Fruit fly (Drosophila melanogaster) whole organism, embryonic: ENCODE data around the gene CG1764.

ENCODE experiments used
- Aef1 ChIP-seq: fragments of 200-800 bp; sonication (Bioruptor generic); IDR thresholded peaks from 3 replicates; pipeline ENCODE4 v1.3.6; 2022; ENCODE audit warnings: missing biosample characterization, missing genetic modification characterization
- B-H1 ChIP-seq: fragments of 200-800 bp; sonication (Bioruptor generic); IDR thresholded peaks from 3 replicates; pipeline ENCODE4 v1.3.6; 2022; ENCODE audit warnings: missing biosample characterization, missing genetic modification characterization
- Bdp1 ChIP-seq: fragments of 200-800 bp; sonication (Bioruptor generic); optimal IDR thresholded peaks from 3 replicates; lab custom pipeline; 2016; ENCODE audit warnings: missing biosample characterization, missing genetic modification characterization
- Bgb ChIP-seq: fragments of 200-800 bp; sonication (Bioruptor generic); IDR thresholded peaks from 2 replicates; pipeline ENCODE4 v1.3.6; 2022; ENCODE audit warnings: missing biosample characterization, missing genetic modification characterization; ENCODE audit not compliant: partially characterized antibody
- Blimp-1 ChIP-seq: fragments of 200-800 bp; sonication (Bioruptor generic); optimal IDR thresholded peaks from 3 replicates; lab custom pipeline; 2018; ENCODE audit warnings: missing biosample characterization, missing genetic modification characterization, mild to moderate bottlenecking, moderate library complexity, missing genetic modification reagents
- CG10321 ChIP-seq: fragments of 200-800 bp; sonication (Bioruptor generic); IDR thresholded peaks from 2 replicates; pipeline ENCODE4 v1.3.6; 2022; ENCODE audit warnings: missing biosample characterization, missing genetic modification characterization
- CG11085 ChIP-seq: fragments of 200-800 bp; sonication (Bioruptor generic); IDR thresholded peaks from 2 replicates; pipeline ENCODE4 v1.3.6; 2022; ENCODE audit warnings: missing biosample characterization, missing genetic modification characterization
- CG11247 ChIP-seq: fragments of 200-800 bp; sonication (Bioruptor generic); IDR thresholded peaks from 2 replicates; pipeline ENCODE4 v1.3.6; 2022; ENCODE audit warnings: missing biosample characterization, missing genetic modification characterization
- CG11695 ChIP-seq: fragments of 200-800 bp; sonication (Bioruptor generic); IDR thresholded peaks from 3 replicates; pipeline ENCODE4 v1.3.6; 2022; ENCODE audit warnings: missing biosample characterization, missing genetic modification characterization
- CG13424 ChIP-seq: fragments of 200-800 bp; sonication (Bioruptor generic); optimal IDR thresholded peaks from 2 replicates; lab custom pipeline; 2019; ENCODE audit warnings: missing biosample characterization, mild to moderate bottlenecking, missing genetic modification characterization, moderate library complexity
- CG17328 ChIP-seq: fragments of 200-800 bp; sonication (Bioruptor generic); IDR thresholded peaks from 2 replicates; pipeline ENCODE4 v1.3.6; 2022; ENCODE audit warnings: missing biosample characterization, missing genetic modification characterization
- CG17829 ChIP-seq: fragments of 200-800 bp; optimal IDR thresholded peaks from 2 replicates; lab custom pipeline; 2019; ENCODE audit warnings: missing biosample characterization, mild to moderate bottlenecking, missing genetic modification characterization, moderate library complexity
- CG17912 ChIP-seq: fragments of 200-800 bp; sonication (Bioruptor generic); optimal IDR thresholded peaks from 2 replicates; lab custom pipeline; 2018; ENCODE audit warnings: missing biosample characterization, mild to moderate bottlenecking, missing genetic modification characterization
- CG6654 ChIP-seq: fragments of 200-800 bp; sonication (Bioruptor generic); optimal IDR thresholded peaks from 2 replicates; lab custom pipeline; 2017; ENCODE audit warnings: missing biosample characterization, mild to moderate bottlenecking, missing genetic modification characterization
- CG8359 ChIP-seq: fragments of 200-800 bp; sonication (Bioruptor generic); optimal IDR thresholded peaks from 2 replicates; lab custom pipeline; 2017; ENCODE audit warnings: missing biosample characterization, mild to moderate bottlenecking, missing genetic modification characterization, borderline replicate concordance
- CG8924 ChIP-seq: fragments of 200-800 bp; optimal IDR thresholded peaks from 3 replicates; lab custom pipeline; 2019; ENCODE audit warnings: missing biosample characterization, mild to moderate bottlenecking, missing genetic modification characterization, moderate library complexity
- CG9817 ChIP-seq: fragments of 200-800 bp; sonication (Bioruptor generic); optimal IDR thresholded peaks from 2 replicates; lab custom pipeline; 2018; ENCODE audit warnings: missing biosample characterization, mild to moderate bottlenecking, missing genetic modification characterization, moderate library complexity
- CG9932 ChIP-seq: fragments of 200-800 bp; sonication (Bioruptor generic); IDR thresholded peaks from 2 replicates; pipeline ENCODE4 v1.3.6; 2022; ENCODE audit warnings: missing biosample characterization, missing genetic modification characterization
- CHES-1-like ChIP-seq: fragments of 200-800 bp; sonication (Bioruptor generic); optimal IDR thresholded peaks from 2 replicates; lab custom pipeline; 2016; ENCODE audit warnings: missing biosample characterization, missing genetic modification characterization
- Camta ChIP-seq: fragments of 200-800 bp; sonication (Bioruptor generic); optimal IDR thresholded peaks from 2 replicates; lab custom pipeline; 2016; ENCODE audit warnings: missing biosample characterization, missing genetic modification characterization
- Deaf1 ChIP-seq: fragments of 200-800 bp; optimal IDR thresholded peaks from 3 replicates; lab custom pipeline; 2019; ENCODE audit warnings: missing biosample characterization, mild to moderate bottlenecking, missing genetic modification characterization, moderate library complexity
- Dfd ChIP-seq, 2 experiments: fragments of >200 bp; optimal IDR thresholded peaks; 2 replicates each; lab custom pipeline; 2017; ENCODE audit warnings: missing biosample characterization in 2 of 2, missing genetic modification characterization in 2 of 2
- Fer3 ChIP-seq: fragments of 200-800 bp; sonication (Bioruptor generic); optimal IDR thresholded peaks from 2 replicates; lab custom pipeline; 2018; ENCODE audit warnings: missing biosample characterization, mild to moderate bottlenecking, missing genetic modification characterization, moderate library complexity
- Gug ChIP-seq: fragments of 200-800 bp; sonication (Bioruptor generic); IDR thresholded peaks from 4 replicates; pipeline ENCODE4 v1.3.6; 2022; ENCODE audit warnings: missing biosample characterization, missing genetic modification characterization
- Max ChIP-seq: fragments of 200-800 bp; sonication (Bioruptor generic); optimal IDR thresholded peaks from 2 replicates; lab custom pipeline; 2016; ENCODE audit warnings: missing biosample characterization, mild to moderate bottlenecking, missing genetic modification characterization
- Poxn ChIP-seq: fragments of 200-800 bp; sonication (Bioruptor generic); IDR thresholded peaks from 2 replicates; pipeline ENCODE4 v1.3.6; 2022; ENCODE audit warnings: missing biosample characterization, missing genetic modification characterization
- Six4 ChIP-seq: fragments of 200-800 bp; sonication (Bioruptor generic); optimal IDR thresholded peaks from 2 replicates; lab custom pipeline; 2016; ENCODE audit warnings: missing biosample characterization, missing genetic modification characterization
- ap ChIP-seq: fragments of 200-800 bp; sonication (Bioruptor generic); IDR thresholded peaks from 2 replicates; pipeline ENCODE4 v1.3.6; 2022; ENCODE audit warnings: missing biosample characterization, missing genetic modification characterization
- br ChIP-seq: fragments of >200 bp; optimal IDR thresholded peaks from 2 replicates; lab custom pipeline; 2017
- chn ChIP-seq: fragments of 200-800 bp; sonication (Bioruptor generic); optimal IDR thresholded peaks from 2 replicates; lab custom pipeline; 2016; ENCODE audit warnings: missing biosample characterization, missing genetic modification characterization
- crol ChIP-seq: fragments of 200-800 bp; sonication (Bioruptor generic); IDR thresholded peaks from 2 replicates; pipeline ENCODE4 v1.3.6; 2022; ENCODE audit warnings: missing biosample characterization, missing genetic modification characterization
- crp ChIP-seq, 2 experiments: fragments of 200-800 bp; sonication (Bioruptor generic); optimal IDR thresholded peaks; 2 replicates in 1 of 2; 3 replicates in 1 of 2; lab custom pipeline; 2017; ENCODE audit warnings: missing biosample characterization in 2 of 2, missing genetic modification characterization in 2 of 2, mild to moderate bottlenecking in 1 of 2, moderate library complexity in 1 of 2
- disco-r ChIP-seq: fragments of 200-800 bp; sonication (Bioruptor generic); optimal IDR thresholded peaks from 2 replicates; lab custom pipeline; 2016; ENCODE audit warnings: missing biosample characterization, missing genetic modification characterization
- esg ChIP-seq: fragments of 200-800 bp; sonication (Bioruptor generic); conservative IDR thresholded peaks from 2 replicates; pipeline ENCODE4 v1.3.6; 2022; ENCODE audit warnings: missing biosample characterization, missing genetic modification characterization
- gce ChIP-seq: fragments of 200-800 bp; sonication (Bioruptor generic); IDR thresholded peaks from 3 replicates; pipeline ENCODE4 v1.3.6; 2022; ENCODE audit warnings: missing biosample characterization, missing genetic modification characterization
- gcm ChIP-seq: fragments of 200-800 bp; sonication (Bioruptor generic); optimal IDR thresholded peaks from 2 replicates; lab custom pipeline; 2019; ENCODE audit warnings: missing biosample characterization, mild to moderate bottlenecking, missing genetic modification characterization, moderate library complexity
- jumu ChIP-seq: fragments of 200-800 bp; sonication (Bioruptor generic); optimal IDR thresholded peaks from 3 replicates; lab custom pipeline; 2016; ENCODE audit warnings: missing biosample characterization, missing genetic modification characterization
- ken ChIP-seq: fragments of 200-800 bp; sonication (Bioruptor generic); IDR thresholded peaks from 3 replicates; pipeline ENCODE4 v1.3.6; 2022; ENCODE audit warnings: missing biosample characterization, missing genetic modification characterization
- lbe ChIP-seq: fragments of 200-800 bp; sonication (Bioruptor generic); optimal IDR thresholded peaks from 2 replicates; lab custom pipeline; 2016; ENCODE audit warnings: missing biosample characterization, mild to moderate bottlenecking, missing genetic modification characterization
- mld ChIP-seq: fragments of 200-800 bp; sonication (Bioruptor generic); IDR thresholded peaks from 3 replicates; pipeline ENCODE4 v1.3.6; 2022; ENCODE audit warnings: missing biosample characterization, missing genetic modification characterization; ENCODE audit not compliant: partially characterized antibody
- pb ChIP-seq: fragments of 200-800 bp; sonication (Bioruptor generic); optimal IDR thresholded peaks from 3 replicates; lab custom pipeline; 2016; ENCODE audit warnings: missing biosample characterization, missing genetic modification characterization
- peb ChIP-seq: fragments of 200-800 bp; sonication (Bioruptor generic); IDR thresholded peaks from 2 replicates; pipeline ENCODE4 v1.3.6; 2022; ENCODE audit warnings: missing biosample characterization, missing genetic modification characterization
- run ChIP-seq: fragments of 200-800 bp; sonication (Bioruptor generic); optimal IDR thresholded peaks from 3 replicates; lab custom pipeline; 2018; ENCODE audit warnings: missing biosample characterization, mild to moderate bottlenecking, missing genetic modification characterization
- seq ChIP-seq: fragments of 200-800 bp; sonication (Bioruptor generic); IDR thresholded peaks from 2 replicates; pipeline ENCODE4 v1.3.6; 2022; ENCODE audit warnings: missing biosample characterization, missing genetic modification characterization
- slou ChIP-seq: fragments of 200-800 bp; sonication (Bioruptor generic); optimal IDR thresholded peaks from 3 replicates; lab custom pipeline; 2016; ENCODE audit warnings: missing biosample characterization, missing genetic modification characterization
- stwl ChIP-seq: fragments of 200-800 bp; sonication (Bioruptor generic); optimal IDR thresholded peaks from 3 replicates; lab custom pipeline; 2018; ENCODE audit warnings: missing biosample characterization, mild to moderate bottlenecking, missing genetic modification characterization, moderate library complexity
- trh ChIP-seq: fragments of 200-800 bp; sonication (Bioruptor generic); optimal IDR thresholded peaks from 2 replicates; lab custom pipeline; 2016; ENCODE audit warnings: missing biosample characterization, missing genetic modification characterization
- vfl ChIP-seq: fragments of 200-800 bp; sonication (Bioruptor generic); optimal IDR thresholded peaks from 2 replicates; lab custom pipeline; 2016; ENCODE audit warnings: missing biosample characterization, missing genetic modification characterization
- wek ChIP-seq: fragments of 200-800 bp; sonication (Bioruptor generic); optimal IDR thresholded peaks from 3 replicates; lab custom pipeline; 2018; ENCODE audit warnings: missing biosample characterization, mild to moderate bottlenecking, missing genetic modification characterization, moderate library complexity
- yki ChIP-seq: fragments of >200 bp; optimal IDR thresholded peaks from 3 replicates; lab custom pipeline; 2018

The CG1764 gene

dm6 chrX:13331814-13332701, 29.8 kb upstream of the CG1764 start (continued):
- no peak for TF ChIP-seq Deaf1 (tag; lab: Kevin White, UChicago)
- 0 out of 2 replicates have a peak, but pooled peaks have one; percentile 20 for TF ChIP-seq ap (GFP tag; lab: Robert Waterston, UW)
- TF ChIP-seq peb: no peak
- no peak for TF ChIP-seq jumu (GFP tag; lab: Kevin White, UChicago)
- TF ChIP-seq mld: no peak
- TF ChIP-seq Aef1: no peak
- TF ChIP-seq gcm: no peak
- no peak for TF ChIP-seq CG8924 (tag; lab: Kevin White, UChicago)
- no peak for TF ChIP-seq esg
- no peak for TF ChIP-seq crol (GFP tag; lab: Robert Waterston, UW)
- 0 out of 2 replicates have a peak, but pooled peaks have one; percentile 27 for TF ChIP-seq seq (GFP tag; lab: Robert Waterston, UW)
- no peak for TF ChIP-seq stwl (tag; lab: Kevin White, UChicago)
- TF ChIP-seq Bgb (GFP tag; lab: Robert Waterston, UW): no peak
- TF ChIP-seq ken (GFP tag; lab: Robert Waterston, UW): no peak
- TF ChIP-seq wek (GFP tag; lab: Kevin White, UChicago): no peak
- TF ChIP-seq CG17829: no peak
- no peak for TF ChIP-seq CG10321
- 0 out of 3 replicates have a peak, but pooled peaks have one; percentile 13 for TF ChIP-seq CG11695
- TF ChIP-seq br (lab: Kevin White, UChicago): no peak
- no peak for TF ChIP-seq Camta (GFP tag; lab: Kevin White, UChicago)
- no peak for TF ChIP-seq CG11247 (GFP tag; lab: Robert Waterston, UW)
- peak; percentile 61 for TF ChIP-seq lbe (GFP tag; lab: Kevin White, UChicago)
- TF ChIP-seq slou (GFP tag; lab: Kevin White, UChicago): no peak
- no peak for TF ChIP-seq gce
- no peak for TF ChIP-seq CG17912 (GFP tag; lab: Kevin White, UChicago)
- no peak for TF ChIP-seq CHES-1-like
- TF ChIP-seq trh (GFP tag; lab: Kevin White, UChicago): no peak
- no peak for TF ChIP-seq yki (lab: Kevin White, UChicago)
- TF ChIP-seq Dfd (GFP tag; optimal IDR thresholded peaks at IDR 0.05; lab: Kevin White, UChicago): no peak
- no peak for TF ChIP-seq vfl (GFP tag; lab: Kevin White, UChicago)
- peak; percentile 28 for TF ChIP-seq Blimp-1 (GFP tag; lab: Kevin White, UChicago)
- TF ChIP-seq run (tag; lab: Kevin White, UChicago): no peak
- TF ChIP-seq CG6654 (GFP tag; lab: Kevin White, UChicago): no peak
- TF ChIP-seq Fer3: peak; percentile 25
- TF ChIP-seq Poxn (GFP tag; lab: Robert Waterston, UW): no peak
- no peak for TF ChIP-seq CG11085
- no peak for TF ChIP-seq disco-r (GFP tag; lab: Kevin White, UChicago)
- TF ChIP-seq CG17328 (GFP tag; lab: Robert Waterston, UW): peak; percentile 19; the same call in 1 of the 2 replicates
- no peak for TF ChIP-seq CG8359
- no peak for TF ChIP-seq CG9932 (GFP tag; lab: Robert Waterston, UW)
- no peak for TF ChIP-seq Bdp1 (GFP tag; lab: Kevin White, UChicago)
- peak; percentile 2 for TF ChIP-seq CG9817
- no peak for TF ChIP-seq Max
- TF ChIP-seq crp (GFP tag; optimal IDR thresholded peaks at IDR 0.05; lab: Kevin White, UChicago): peak in 1 of 2 experiments; percentile 39
- TF ChIP-seq Gug: no peak
- TF ChIP-seq pb: no peak
- TF ChIP-seq CG13424 (tag; lab: Kevin White, UChicago): no peak
- peak; percentile 29; the same call in 1 of the 3 replicates for TF ChIP-seq B-H1 (GFP tag; lab: Robert Waterston, UW)
- no peak for TF ChIP-seq chn
- no peak for TF ChIP-seq Six4
